Fruit fly (Drosophila melanogaster): ENCODE results near the gene Cpr66D.

Cpr66D gene

dm6 chr3L:8672199-8673059 is 32.2 kb downstream of the Cpr66D start (continued):
- TF ChIP-seq dpn (GFP tag; optimal IDR thresholded peaks at IDR 0.05) = peak; percentile 23 to 34
- peak; percentile 28 for TF ChIP-seq CrebB (tag; optimal IDR thresholded peaks at IDR 0.05)
- TF ChIP-seq twi (tag; optimal IDR thresholded peaks at IDR 0.05) = no peak
- TF ChIP-seq CG14050 (GFP tag; IDR thresholded peaks at IDR 0.05) = no peak; the same call in 2 of the 3 replicates
- TF ChIP-seq sd (tag; optimal IDR thresholded peaks at IDR 0.05) = peak; percentile 23
- peak; percentile 13 for TF ChIP-seq CG17568 (GFP tag; optimal IDR thresholded peaks at IDR 0.05)
- no peak for TF ChIP-seq HLHmδ (GFP tag; optimal IDR thresholded peaks at IDR 0.05)
- no peak for TF ChIP-seq prd (optimal IDR thresholded peaks at IDR 0.05)
- TF ChIP-seq prd (GFP tag; IDR thresholded peaks at IDR 0.05) = peak; percentile 46; the same call in 1 of the 3 replicates
- TF ChIP-seq ara (GFP tag; IDR thresholded peaks at IDR 0.05) = no peak
- TF ChIP-seq Usf (GFP tag; optimal IDR thresholded peaks at IDR 0.05) = no peak
- TF ChIP-seq CG5245 (GFP tag; optimal IDR thresholded peaks at IDR 0.05) = no peak
- no peak for TF ChIP-seq tin (GFP tag; optimal IDR thresholded peaks at IDR 0.05)
- peak; percentile 40 for TF ChIP-seq CG30403 (GFP tag; optimal IDR thresholded peaks at IDR 0.05)
- TF ChIP-seq sr (GFP tag; IDR thresholded peaks at IDR 0.05) = peak; percentile 47; the same call in 2 of the 3 replicates
- TF ChIP-seq CG8388 (GFP tag; optimal IDR thresholded peaks at IDR 0.05) = peak; percentile 13
- TF ChIP-seq CG8290 (GFP tag; optimal IDR thresholded peaks at IDR 0.05) = no peak
- peak in 1 of 2 experiments; percentile 57 for TF ChIP-seq CG8290 (tag; optimal IDR thresholded peaks at IDR 0.05)
- TF ChIP-seq HmgZ (tag; optimal IDR thresholded peaks at IDR 0.05) = peak; percentile 31
- TF ChIP-seq CG12071 (GFP tag; optimal IDR thresholded peaks at IDR 0.05) = no peak
- no peak for TF ChIP-seq CG10431 (GFP tag; optimal IDR thresholded peaks at IDR 0.05)
- TF ChIP-seq Taf1 (GFP tag; IDR thresholded peaks at IDR 0.05) = 0 out of 2 replicates have a peak, but pooled peaks have one; percentile 8
- peak; percentile 5; the same call in 1 of the 2 replicates for TF ChIP-seq Oaz (GFP tag; IDR thresholded peaks at IDR 0.05)
- TF ChIP-seq Dek (tag; optimal IDR thresholded peaks at IDR 0.05) = peak; percentile 58
- TF ChIP-seq CG1832 (GFP tag; optimal IDR thresholded peaks at IDR 0.05) = peak; percentile 28
- TF ChIP-seq ken (GFP tag; IDR thresholded peaks at IDR 0.05) = no peak
- TF ChIP-seq CG17912 (GFP tag; optimal IDR thresholded peaks at IDR 0.05) = no peak
- peak; percentile 64 for TF ChIP-seq Rfx (GFP tag; IDR thresholded peaks at IDR 0.05)
- peak; percentile 70 for TF ChIP-seq CG13624 (GFP tag; optimal IDR thresholded peaks at IDR 0.05)
- peak; percentile 38 for TF ChIP-seq CG9817 (tag; optimal IDR thresholded peaks at IDR 0.05)
- TF ChIP-seq tio (GFP tag; optimal IDR thresholded peaks at IDR 0.05) = peak; percentile 30
- peak; percentile 63; the same call in 2 of the 3 replicates for TF ChIP-seq CG11695 (GFP tag; IDR thresholded peaks at IDR 0.05)
- no peak for TF ChIP-seq CG2875 (GFP tag; optimal IDR thresholded peaks at IDR 0.05)
- TF ChIP-seq gsb-n (tag; optimal IDR thresholded peaks at IDR 0.05) = no peak
- no peak for TF ChIP-seq CG34376 (GFP tag; optimal IDR thresholded peaks at IDR 0.05)
- no peak for TF ChIP-seq chn (GFP tag; optimal IDR thresholded peaks at IDR 0.05)
- no peak for TF ChIP-seq Opbp (GFP tag; IDR thresholded peaks at IDR 0.05; ENCODE audit: partially characterized antibody)
- TF ChIP-seq CG1603 (tag; optimal IDR thresholded peaks at IDR 0.05) = peak; percentile 23
- TF ChIP-seq unc-4 (GFP tag; IDR thresholded peaks at IDR 0.05; ENCODE audit: partially characterized antibody) = no peak
- TF ChIP-seq H2.0 (GFP tag; IDR thresholded peaks at IDR 0.05) = peak; percentile 7; the same call in 1 of the 2 replicates
- 0 out of 3 replicates have a peak, but pooled peaks have one; percentile 29 for TF ChIP-seq hb (GFP tag; IDR thresholded peaks at IDR 0.05; ENCODE audit: partially characterized antibody)
- TF ChIP-seq ssp (GFP tag; IDR thresholded peaks at IDR 0.05) = no peak
- peak; percentile 45 for TF ChIP-seq CG9727 (GFP tag; optimal IDR thresholded peaks at IDR 0.05)
- peak; percentile 37 for TF ChIP-seq Hsf (GFP tag; optimal IDR thresholded peaks at IDR 0.05)
- TF ChIP-seq nmo (GFP tag; optimal IDR thresholded peaks at IDR 0.05) = peak; percentile 38
- TF ChIP-seq Poxn (GFP tag; IDR thresholded peaks at IDR 0.05) = peak; percentile 37; the same call in 1 of the 2 replicates
- TF ChIP-seq lab (GFP tag; optimal IDR thresholded peaks at IDR 0.05) = peak; percentile 70
- peak; percentile 28 for TF ChIP-seq ind (GFP tag; optimal IDR thresholded peaks at IDR 0.05)
- peak; percentile 42 for TF ChIP-seq gro (GFP tag; optimal IDR thresholded peaks at IDR 0.05)
